Fruit fly (Drosophila melanogaster) whole organism, adult: ENCODE data around the gene CG33339.
A peak's percentile ranks its signal among the peaks of the same experiment; 100 is the strongest.

Experiments
- CG11617 ChIP-seq: fragments of 200-800 bp; sonication (Bioruptor generic); optimal IDR thresholded peaks from 2 replicates; lab custom pipeline; 2017; ENCODE audit warnings: mild to moderate bottlenecking, missing biosample characterization, missing genetic modification reagents, missing genetic modification characterization
- CG12768 ChIP-seq: fragments of 200-800 bp; sonication (Bioruptor generic); optimal IDR thresholded peaks from 2 replicates; lab custom pipeline; 2017; ENCODE audit warnings: missing biosample characterization, missing genetic modification characterization, mild to moderate bottlenecking, moderate library complexity, missing genetic modification reagents
- CG1620 ChIP-seq: fragments of 200-800 bp; sonication (Bioruptor generic); optimal IDR thresholded peaks from 2 replicates; lab custom pipeline; 2016; ENCODE audit warnings: missing biosample characterization, missing genetic modification characterization
- CG33017 ChIP-seq: fragments of 200-800 bp; sonication (Bioruptor generic); optimal IDR thresholded peaks from 2 replicates; lab custom pipeline; 2018; ENCODE audit warnings: missing biosample characterization, mild to moderate bottlenecking, missing genetic modification characterization, moderate library complexity
- CG5204 ChIP-seq: fragments of 200-800 bp; sonication (Bioruptor generic); optimal IDR thresholded peaks from 2 replicates; lab custom pipeline; 2016; ENCODE audit warnings: missing biosample characterization, missing genetic modification characterization
- CG7045 ChIP-seq: fragments of 200-800 bp; sonication (Bioruptor generic); optimal IDR thresholded peaks from 2 replicates; lab custom pipeline; 2017; ENCODE audit warnings: missing biosample characterization, mild to moderate bottlenecking, missing genetic modification characterization
- CG7101 ChIP-seq: fragments of 200-800 bp; sonication (Bioruptor generic); optimal IDR thresholded peaks from 2 replicates; lab custom pipeline; 2018; ENCODE audit warnings: missing biosample characterization, mild to moderate bottlenecking, missing genetic modification characterization, moderate library complexity
- Mnt ChIP-seq: fragments of 200-800 bp; sonication (Bioruptor generic); optimal IDR thresholded peaks from 2 replicates; lab custom pipeline; 2016; ENCODE audit warnings: missing biosample characterization, mild to moderate bottlenecking, missing genetic modification characterization
- cic ChIP-seq: fragments of 200-800 bp; sonication (Bioruptor generic); optimal IDR thresholded peaks from 2 replicates; lab custom pipeline; 2017; ENCODE audit warnings: missing biosample characterization, mild to moderate bottlenecking, missing genetic modification characterization, moderate library complexity
- cnc ChIP-seq, 2 experiments: fragments of >200 bp; optimal IDR thresholded peaks; 2 replicates each; lab custom pipeline; 2017
- kay ChIP-seq: fragments of 200-800 bp; sonication (Bioruptor generic); peaks from one replicate; lab custom pipeline; 2016; ENCODE audit warnings: missing biosample characterization, missing genetic modification characterization, borderline replicate concordance
- ovo ChIP-seq: fragments of 200-800 bp; sonication (Bioruptor generic); optimal IDR thresholded peaks from 2 replicates; lab custom pipeline; 2016; ENCODE audit warnings: missing biosample characterization, missing genetic modification characterization
- pad ChIP-seq: fragments of 200-800 bp; sonication (Bioruptor generic); optimal IDR thresholded peaks from 3 replicates; lab custom pipeline; 2017; ENCODE audit warnings: missing biosample characterization, missing genetic modification characterization, mild to moderate bottlenecking, moderate library complexity, missing genetic modification reagents
- toe ChIP-seq: fragments of 200-800 bp; sonication (Bioruptor generic); optimal IDR thresholded peaks from 2 replicates; lab custom pipeline; 2016; ENCODE audit warnings: missing biosample characterization, missing genetic modification characterization

DNA sequence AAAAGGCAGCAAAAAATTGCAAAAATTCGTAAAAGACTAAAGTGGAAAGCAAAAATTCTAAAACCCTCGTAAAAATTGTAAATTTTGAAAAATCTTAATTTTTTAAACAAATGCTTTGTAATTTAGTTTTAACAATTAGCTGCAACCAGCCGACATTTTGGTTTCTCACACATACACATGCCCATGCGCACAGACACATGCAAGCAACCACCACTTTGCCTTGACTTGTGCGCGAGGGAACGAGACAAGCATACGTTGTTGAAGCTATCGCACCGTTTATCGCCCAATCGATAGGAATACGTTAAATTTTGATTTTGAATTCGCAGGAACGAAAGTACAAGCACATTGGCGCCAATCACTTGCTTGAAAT, 41.3 kb upstream of the CG33339 start:
- TF ChIP-seq CG7101 (tag; lab: Kevin White, UChicago), result no peak
- no peak for TF ChIP-seq pad
- no peak for TF ChIP-seq cnc (optimal IDR thresholded peaks at IDR 0.05; lab: Kevin White, UChicago)
- no peak for TF ChIP-seq toe (GFP tag; lab: Kevin White, UChicago)
- no peak for TF ChIP-seq ovo (GFP tag; lab: Kevin White, UChicago)
- TF ChIP-seq CG12768 (GFP tag; lab: Kevin White, UChicago), result peak; percentile 5
- TF ChIP-seq Mnt, result peak; percentile 42
- no peak for TF ChIP-seq CG11617 (GFP tag; lab: Kevin White, UChicago)
- TF ChIP-seq CG33017 (tag; lab: Kevin White, UChicago), result no peak
- no peak for TF ChIP-seq CG1620
- TF ChIP-seq CG7045 (GFP tag; lab: Kevin White, UChicago), result no peak
- no peak for TF ChIP-seq cic (GFP tag; lab: Kevin White, UChicago)
- TF ChIP-seq kay (GFP tag; lab: Kevin White, UChicago), result no peak
- no peak for TF ChIP-seq CG5204 (GFP tag; lab: Kevin White, UChicago)
